Fruit fly (Drosophila melanogaster) whole organism, prepupa: ENCODE measurements around the gene chas.

ENCODE experiments used
- Blimp-1 ChIP-seq: fragments of 200-800 bp; sonication (Bioruptor generic); optimal IDR thresholded peaks from 3 replicates; lab custom pipeline; 2017; ENCODE audit warnings: missing biosample characterization, missing genetic modification characterization, mild to moderate bottlenecking, moderate library complexity, missing genetic modification reagents
- CG10631 ChIP-seq: fragments of 200-800 bp; sonication (Bioruptor generic); optimal IDR thresholded peaks from 2 replicates; lab custom pipeline; 2016; ENCODE audit warnings: missing biosample characterization, missing genetic modification characterization
- CG10669 ChIP-seq: fragments of 200-800 bp; sonication (Bioruptor generic); optimal IDR thresholded peaks from 3 replicates; lab custom pipeline; 2018; ENCODE audit warnings: missing biosample characterization, mild to moderate bottlenecking, missing genetic modification characterization, moderate library complexity
- CG11294 ChIP-seq: fragments of 200-800 bp; sonication (Bioruptor generic); IDR thresholded peaks from 2 replicates; pipeline ENCODE4 v1.3.6; 2022; ENCODE audit warnings: missing biosample characterization, missing genetic modification characterization
- CG1621 ChIP-seq: fragments of 200-800 bp; sonication (Bioruptor generic); optimal IDR thresholded peaks from 3 replicates; lab custom pipeline; 2018; ENCODE audit warnings: missing biosample characterization, mild to moderate bottlenecking, missing genetic modification characterization
- CG16779 ChIP-seq: fragments of 200-800 bp; sonication (Bioruptor generic); optimal IDR thresholded peaks from 3 replicates; lab custom pipeline; 2017; ENCODE audit warnings: missing biosample characterization, mild to moderate bottlenecking, missing genetic modification characterization
- CG3032 ChIP-seq: fragments of 200-800 bp; optimal IDR thresholded peaks from 2 replicates; lab custom pipeline; 2019; ENCODE audit warnings: missing biosample characterization, mild to moderate bottlenecking, missing genetic modification characterization, moderate library complexity
- CG31627 ChIP-seq: fragments of 200-800 bp; sonication (Bioruptor generic); optimal IDR thresholded peaks from 3 replicates; lab custom pipeline; 2016; ENCODE audit warnings: missing biosample characterization, missing genetic modification characterization
- CG32006 ChIP-seq: fragments of 200-800 bp; sonication (Bioruptor generic); optimal IDR thresholded peaks from 3 replicates; lab custom pipeline; 2017; ENCODE audit warnings: missing biosample characterization, mild to moderate bottlenecking, missing genetic modification characterization
- CG34406 ChIP-seq: fragments of 200-800 bp; sonication (Bioruptor generic); optimal IDR thresholded peaks from 3 replicates; lab custom pipeline; 2016; ENCODE audit warnings: missing biosample characterization, missing genetic modification characterization
- CG3919 ChIP-seq: fragments of 200-800 bp; sonication (Bioruptor generic); optimal IDR thresholded peaks from 3 replicates; lab custom pipeline; 2016; ENCODE audit warnings: missing biosample characterization, missing genetic modification characterization
- CG6163 ChIP-seq: fragments of 200-800 bp; sonication (Bioruptor generic); IDR thresholded peaks from 3 replicates; pipeline ENCODE4 v1.3.6; 2022; ENCODE audit warnings: missing biosample characterization, missing genetic modification characterization
- CG6276 ChIP-seq: fragments of 200-800 bp; sonication (Bioruptor generic); optimal IDR thresholded peaks from 2 replicates; lab custom pipeline; 2017; ENCODE audit warnings: missing biosample characterization, mild to moderate bottlenecking, missing genetic modification characterization
- CG6792 ChIP-seq: fragments of 200-800 bp; sonication (Bioruptor generic); optimal IDR thresholded peaks from 3 replicates; lab custom pipeline; 2016; ENCODE audit warnings: missing biosample characterization, missing genetic modification characterization
- CG6808 ChIP-seq: fragments of 200-800 bp; sonication (Bioruptor generic); optimal IDR thresholded peaks from 3 replicates; lab custom pipeline; 2017; ENCODE audit warnings: missing biosample characterization, missing genetic modification characterization, mild to moderate bottlenecking, moderate library complexity, missing genetic modification reagents
- CG6854 ChIP-seq: fragments of 200-800 bp; sonication (Bioruptor generic); optimal IDR thresholded peaks from 2 replicates; lab custom pipeline; 2017; ENCODE audit warnings: missing biosample characterization, mild to moderate bottlenecking, missing genetic modification characterization
- CG7368 ChIP-seq: fragments of 200-800 bp; sonication (Bioruptor generic); optimal IDR thresholded peaks from 3 replicates; lab custom pipeline; 2016; ENCODE audit warnings: missing biosample characterization, missing genetic modification characterization
- CG8119 ChIP-seq: fragments of 200-800 bp; sonication (Bioruptor generic); IDR thresholded peaks from 3 replicates; pipeline ENCODE4 v1.3.6; 2022; ENCODE audit warnings: missing biosample characterization, missing genetic modification characterization
- CG8319 ChIP-seq: fragments of 200-800 bp; sonication (Bioruptor generic); optimal IDR thresholded peaks from 3 replicates; lab custom pipeline; 2016; ENCODE audit warnings: missing biosample characterization, missing genetic modification characterization
- CG8632 ChIP-seq: fragments of 200-800 bp; sonication (Bioruptor generic); optimal IDR thresholded peaks from 3 replicates; lab custom pipeline; 2016; ENCODE audit warnings: missing biosample characterization, missing genetic modification characterization
- CG9139 ChIP-seq: fragments of 200-800 bp; sonication (Bioruptor generic); optimal IDR thresholded peaks from 3 replicates; lab custom pipeline; 2017; ENCODE audit warnings: missing biosample characterization, mild to moderate bottlenecking, missing genetic modification characterization
- Eip75B ChIP-seq: fragments of 200-800 bp; sonication (Bioruptor generic); optimal IDR thresholded peaks from 3 replicates; lab custom pipeline; 2016; ENCODE audit warnings: missing biosample characterization, missing genetic modification characterization
- Eip78C ChIP-seq: fragments of 200-800 bp; sonication (Bioruptor generic); peaks from one replicate; lab custom pipeline; 2016; ENCODE audit warnings: missing biosample characterization, missing genetic modification characterization
- Eip93F ChIP-seq: fragments of 200-800 bp; sonication (Bioruptor generic); optimal IDR thresholded peaks from 2 replicates; lab custom pipeline; 2016; ENCODE audit warnings: missing biosample characterization, mild to moderate bottlenecking, missing genetic modification characterization
- Ets96B ChIP-seq: fragments of 200-800 bp; optimal IDR thresholded peaks from 2 replicates; lab custom pipeline; 2019; ENCODE audit warnings: missing biosample characterization, mild to moderate bottlenecking, missing genetic modification characterization, moderate library complexity
- Gug ChIP-seq: fragments of 200-800 bp; sonication (Bioruptor generic); IDR thresholded peaks from 2 replicates; pipeline ENCODE4 v1.3.6; 2022; ENCODE audit warnings: missing biosample characterization, missing genetic modification characterization
- Met ChIP-seq: fragments of 200-800 bp; sonication (Bioruptor generic); optimal IDR thresholded peaks from 3 replicates; lab custom pipeline; 2016; ENCODE audit warnings: missing biosample characterization, missing genetic modification characterization
- OdsH ChIP-seq: fragments of 200-800 bp; sonication (Bioruptor generic); optimal IDR thresholded peaks from 3 replicates; lab custom pipeline; 2016; ENCODE audit warnings: missing biosample characterization, missing genetic modification characterization
- Smox ChIP-seq: fragments of 200-800 bp; sonication (Bioruptor generic); optimal IDR thresholded peaks from 3 replicates; lab custom pipeline; 2016; ENCODE audit warnings: missing biosample characterization, missing genetic modification characterization
- Sox14 ChIP-seq: fragments of 200-800 bp; sonication (Bioruptor generic); optimal IDR thresholded peaks from 3 replicates; lab custom pipeline; 2016; ENCODE audit warnings: missing biosample characterization, missing genetic modification characterization
- Sox15 ChIP-seq: fragments of 200-800 bp; sonication (Bioruptor generic); optimal IDR thresholded peaks from 3 replicates; lab custom pipeline; 2016; ENCODE audit warnings: missing biosample characterization, missing genetic modification characterization
- achi ChIP-seq: fragments of 200-800 bp; sonication (Bioruptor generic); optimal IDR thresholded peaks from 3 replicates; lab custom pipeline; 2016; ENCODE audit warnings: missing biosample characterization, missing genetic modification characterization
- acj6 ChIP-seq: fragments of 200-800 bp; sonication (Bioruptor generic); optimal IDR thresholded peaks from 3 replicates; lab custom pipeline; 2016; ENCODE audit warnings: missing biosample characterization, missing genetic modification characterization
- cyc ChIP-seq: fragments of 200-800 bp; sonication (Bioruptor generic); optimal IDR thresholded peaks from 3 replicates; lab custom pipeline; 2016; ENCODE audit warnings: missing biosample characterization, missing genetic modification characterization
- dac ChIP-seq: fragments of 200-800 bp; sonication (Bioruptor generic); optimal IDR thresholded peaks from 2 replicates; lab custom pipeline; 2017; ENCODE audit warnings: missing biosample characterization, mild to moderate bottlenecking, missing genetic modification characterization
- esn ChIP-seq: fragments of 200-800 bp; sonication (Bioruptor generic); optimal IDR thresholded peaks from 2 replicates; lab custom pipeline; 2016; ENCODE audit warnings: missing biosample characterization, mild to moderate bottlenecking, missing genetic modification characterization, moderate library complexity
- fd59A ChIP-seq: fragments of 200-800 bp; sonication (Bioruptor generic); optimal IDR thresholded peaks from 2 replicates; lab custom pipeline; 2017; ENCODE audit warnings: missing biosample characterization, mild to moderate bottlenecking, missing genetic modification characterization, missing genetic modification reagents
- fkh ChIP-seq: fragments of 200-800 bp; sonication (Bioruptor generic); optimal IDR thresholded peaks from 3 replicates; lab custom pipeline; 2017; ENCODE audit warnings: missing biosample characterization, mild to moderate bottlenecking, missing genetic modification characterization, moderate library complexity
- lz ChIP-seq: fragments of 200-800 bp; sonication (Bioruptor generic); optimal IDR thresholded peaks from 3 replicates; lab custom pipeline; 2016; ENCODE audit warnings: missing biosample characterization, missing genetic modification characterization
- net ChIP-seq: fragments of 200-800 bp; sonication (Bioruptor generic); optimal IDR thresholded peaks from 3 replicates; lab custom pipeline; 2016; ENCODE audit warnings: missing biosample characterization, missing genetic modification characterization
- salr ChIP-seq, 2 experiments: fragments of 200-800 bp; sonication (Bioruptor generic); optimal IDR thresholded peaks; 3 replicates each; lab custom pipeline; 2016 to 2018; ENCODE audit warnings: missing biosample characterization in 2 of 2, missing genetic modification characterization in 2 of 2, mild to moderate bottlenecking in 1 of 2
- ss ChIP-seq, 2 experiments: fragments of 200-800 bp; sonication (Bioruptor generic); optimal IDR thresholded peaks; 2 replicates in 1 of 2; 3 replicates in 1 of 2; lab custom pipeline; 2017 to 2018; ENCODE audit warnings: mild to moderate bottlenecking in 2 of 2, missing biosample characterization in 2 of 2, missing genetic modification characterization in 2 of 2, moderate library complexity in 1 of 2
- svp ChIP-seq: fragments of 200-800 bp; sonication (Bioruptor generic); peaks from one replicate; lab custom pipeline; 2016; ENCODE audit warnings: missing biosample characterization, missing genetic modification characterization
- topi ChIP-seq: fragments of 200-800 bp; sonication (Bioruptor generic); optimal IDR thresholded peaks from 3 replicates; lab custom pipeline; 2016; ENCODE audit warnings: missing biosample characterization, missing genetic modification characterization
- vri ChIP-seq: fragments of 200-800 bp; sonication (Bioruptor generic); optimal IDR thresholded peaks from 3 replicates; lab custom pipeline; 2016; ENCODE audit warnings: missing biosample characterization, mild to moderate bottlenecking, missing genetic modification characterization

The chas gene

DNA sequence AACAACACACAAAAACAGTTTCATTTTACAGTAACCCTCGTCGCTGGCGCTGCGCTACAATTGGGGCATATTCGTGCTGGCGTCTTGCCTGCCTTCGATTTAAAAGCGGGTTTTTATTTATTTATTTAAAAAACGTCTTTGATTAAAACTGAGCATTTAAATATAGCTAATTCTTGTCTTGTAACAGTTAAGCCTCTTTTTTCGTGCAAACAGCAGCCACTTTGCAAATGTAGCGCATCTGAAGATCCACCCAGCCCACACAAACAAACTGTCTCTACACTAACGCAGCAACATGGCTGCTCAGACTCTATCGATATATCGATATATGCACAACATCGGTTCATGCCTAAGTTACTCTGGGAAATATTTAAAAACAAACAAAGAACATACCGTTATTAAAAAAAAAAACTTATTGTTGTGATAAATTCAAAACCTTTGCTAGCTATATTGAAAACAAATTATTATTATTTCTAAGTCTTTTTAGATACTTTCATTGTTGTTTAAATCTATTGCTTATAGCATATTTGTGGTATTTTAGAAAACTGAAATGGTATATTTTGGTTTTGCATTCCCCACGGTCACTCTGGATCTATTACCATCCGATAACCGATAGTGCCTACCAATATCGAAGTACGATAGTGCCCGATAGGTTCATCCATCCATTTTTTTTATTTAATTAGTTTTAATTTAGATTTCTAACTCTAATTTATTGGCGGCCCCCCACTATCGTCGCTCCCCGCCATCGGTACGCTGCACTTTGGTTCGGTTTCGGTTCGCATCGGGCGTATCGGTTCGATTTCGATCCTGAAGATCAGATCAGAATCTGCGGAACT, 4.4 kb upstream of the chas start, which contains the start of the genes CG8188 and par-6 (continued):
- TF ChIP-seq CG6808 (peak; percentile 75), CG32006 (GFP tag; lab: Kevin White, UChicago) (peak; percentile 83), Gug (GFP tag; lab: Robert Waterston, UW) (peak; percentile 71), CG11294 (GFP tag; lab: Robert Waterston, UW) (peak; percentile 56; the same call in 1 of the 2 replicates), Eip78C (GFP tag; lab: Kevin White, UChicago) (peak; percentile 93), CG6163 (GFP tag; lab: Robert Waterston, UW) (peak; percentile 83), CG6854 (peak; percentile 76), topi (GFP tag; lab: Kevin White, UChicago) (peak; percentile 92), Sox14 (GFP tag; lab: Kevin White, UChicago) (peak; percentile 91), CG9139 (peak; percentile 64), Blimp-1 (GFP tag; lab: Kevin White, UChicago) (peak; percentile 61), ss (GFP tag; optimal IDR thresholded peaks at IDR 0.05; lab: Kevin White, UChicago) (peak; percentile 59 to 73), cyc (peak; percentile 88), CG8119 (GFP tag; lab: Robert Waterston, UW) (peak; percentile 84), CG16779 (tag; lab: Kevin White, UChicago) (peak; percentile 59), vri (GFP tag; lab: Kevin White, UChicago) (peak; percentile 80), CG31627 (GFP tag; lab: Kevin White, UChicago) (peak; percentile 93), esn (peak; percentile 94), CG7368 (GFP tag; lab: Kevin White, UChicago) (peak; percentile 88), net (GFP tag; lab: Kevin White, UChicago) (peak; percentile 84), Sox15 (GFP tag; lab: Kevin White, UChicago) (peak; percentile 86)

DNA sequence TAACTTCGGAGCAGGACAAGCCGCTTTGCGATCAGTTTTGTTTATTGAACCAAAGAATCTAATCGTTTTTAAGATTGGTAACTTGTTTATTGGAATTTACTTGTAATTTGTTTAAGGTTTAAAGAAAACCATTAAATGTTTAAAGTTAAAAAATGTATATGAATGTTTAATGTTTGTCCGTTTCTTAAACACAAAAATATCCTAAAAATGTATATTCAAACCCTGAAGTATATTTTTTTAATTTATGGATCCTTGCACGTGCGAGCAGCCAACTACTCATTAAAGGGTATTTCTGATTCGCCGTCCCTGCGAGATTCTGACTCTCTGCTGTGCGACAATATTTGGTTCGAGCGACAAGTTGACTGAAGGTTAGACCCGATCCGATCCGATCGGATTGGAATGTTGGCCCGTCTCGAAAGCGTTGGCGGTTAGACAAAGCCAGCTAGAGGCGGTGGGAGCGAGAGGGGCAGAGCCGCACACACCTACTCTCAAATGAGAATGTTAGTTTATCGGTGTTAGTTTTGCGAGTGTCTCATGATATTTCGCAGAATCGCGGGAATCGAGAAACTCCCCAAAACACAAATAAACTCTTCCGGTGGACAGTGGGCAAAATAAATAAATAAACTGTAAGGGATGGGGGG, 454 bp upstream of the chas start:
- TF ChIP-seq CG6808 (peak; percentile 92), CG6854 (peak; percentile 57), CG34406 (peak; percentile 86), CG31627 (GFP tag; lab: Kevin White, UChicago) (peak; percentile 88), cyc (peak; percentile 85), fd59A (GFP tag; lab: Kevin White, UChicago) (peak; percentile 84), Eip93F (peak; percentile 79), CG6276 (peak; percentile 92), CG10669 (GFP tag; lab: Kevin White, UChicago) (peak; percentile 86), CG8632 (GFP tag; lab: Kevin White, UChicago) (peak; percentile 89), Eip75B (GFP tag; lab: Kevin White, UChicago) (peak; percentile 89), achi (GFP tag; lab: Kevin White, UChicago) (peak; percentile 88), lz (GFP tag; lab: Kevin White, UChicago) (peak; percentile 93), CG1621 (tag; lab: Kevin White, UChicago) (peak; percentile 64), CG7368 (GFP tag; lab: Kevin White, UChicago) (peak; percentile 76), net (GFP tag; lab: Kevin White, UChicago) (peak; percentile 90), salr (GFP tag; optimal IDR thresholded peaks at IDR 0.05; lab: Kevin White, UChicago) (peak; percentile 58 to 87), dac (GFP tag; lab: Kevin White, UChicago) (peak; percentile 80), Sox15 (GFP tag; lab: Kevin White, UChicago) (peak; percentile 76), acj6 (peak; percentile 86), CG3919 (GFP tag; lab: Kevin White, UChicago) (peak; percentile 85), vri (GFP tag; lab: Kevin White, UChicago) (peak; percentile 77), CG9139 (peak; percentile 84), Ets96B (tag; lab: Kevin White, UChicago) (peak; percentile 83), CG3032 (tag; lab: Kevin White, UChicago) (peak; percentile 87), CG6792 (GFP tag; lab: Kevin White, UChicago) (peak; percentile 88), OdsH (GFP tag; lab: Kevin White, UChicago) (peak; percentile 87), CG10631 (GFP tag; lab: Kevin White, UChicago) (peak; percentile 87), Blimp-1 (GFP tag; lab: Kevin White, UChicago) (peak; percentile 80), Met (GFP tag; lab: Kevin White, UChicago) (peak; percentile 93), svp (GFP tag; lab: Kevin White, UChicago) (peak; percentile 97), Smox (peak; percentile 90), CG8319 (GFP tag; lab: Kevin White, UChicago) (peak; percentile 85), fkh (peak; percentile 70)
